Fruit fly (Drosophila melanogaster) S2 (cell line): ENCODE measurements around the gene CG14132.

Experiments used
- CG8478 ChIP-seq: fragments of >200 bp; optimal IDR thresholded peaks from 2 replicates; lab custom pipeline; 2018
- CTCF ChIP-seq, 2 experiments: fragments of >200 bp; optimal IDR thresholded peaks; 2 replicates each; lab custom pipeline; 2018

The CG14132 gene

DNA sequence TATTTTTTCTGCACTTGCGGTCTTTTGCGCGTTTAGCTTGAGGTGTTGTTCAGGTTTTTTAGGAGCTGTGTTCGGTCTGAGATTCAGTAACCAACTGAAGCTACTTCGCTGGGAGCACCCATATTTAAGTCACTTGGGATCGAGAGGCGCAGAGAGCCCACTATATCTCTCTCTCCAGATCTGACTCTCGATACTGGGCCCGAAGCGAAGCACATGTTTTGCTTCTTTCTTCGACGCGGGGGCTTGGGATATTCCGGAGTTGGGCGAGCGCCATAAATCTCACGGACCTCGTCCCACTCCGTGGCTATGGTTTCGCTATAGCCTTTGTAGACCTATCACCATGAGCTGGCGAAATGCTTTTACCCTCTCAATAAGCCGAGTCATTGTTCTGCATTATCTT is at the start of gene CG14132:
Gene CG14132 (minus strand): TSS at position 99 of the 400 bp plus-strand sequence.
- TF ChIP-seq CG8478 (no peak), CTCF (optimal IDR thresholded peaks at IDR 0.05; lab: Kevin White, UChicago) (no peak)

DNA sequence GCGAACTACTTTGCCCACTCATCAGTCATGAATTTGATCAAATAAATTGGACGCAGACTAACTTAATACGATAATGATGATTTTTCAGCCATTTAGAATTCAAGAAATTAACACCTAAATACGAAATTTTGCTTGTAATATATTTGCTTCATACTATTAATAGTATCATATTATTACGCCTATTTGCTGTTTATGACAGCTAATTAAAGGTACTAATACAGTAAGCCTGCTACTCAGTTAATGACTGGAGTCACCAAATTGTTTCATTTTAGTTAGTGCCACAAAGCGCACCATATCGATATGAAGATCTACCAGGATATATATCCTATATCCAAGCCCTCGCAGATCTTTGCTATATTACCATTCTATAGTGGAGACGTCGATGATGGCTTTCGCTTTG is 35.9 kb upstream of the CG14132 start, which contains the start of gene Gr68a:
Gene Gr68a (plus strand): TSS at position 301 of the 400 bp plus-strand sequence.
- TF ChIP-seq CTCF (optimal IDR thresholded peaks at IDR 0.05; lab: Kevin White, UChicago) (no peak), CG8478 (no peak)

DNA sequence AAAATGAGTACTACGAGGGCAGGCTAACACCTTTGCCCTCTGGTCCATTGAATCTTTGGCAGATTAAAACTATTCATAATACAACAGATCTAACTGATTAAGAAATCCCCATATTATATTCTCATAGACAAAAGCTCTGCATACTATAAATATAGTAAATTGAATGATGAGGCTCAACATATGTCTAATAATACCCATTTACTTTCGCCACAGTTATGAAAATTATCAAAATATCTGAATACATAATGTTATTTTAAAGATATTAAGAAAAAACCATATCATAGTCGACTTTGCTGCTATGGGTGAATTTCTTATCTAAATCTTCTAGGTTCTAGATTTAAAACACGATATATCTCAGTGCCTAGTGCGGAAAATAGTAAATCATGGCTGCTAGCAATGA is 16.8 kb upstream of the CG14132 start, which contains the start of gene CG32087:
Gene CG32087 (plus strand): TSS at position 301 of the 400 bp plus-strand sequence.
- TF ChIP-seq CG8478 (no peak), CTCF (optimal IDR thresholded peaks at IDR 0.05; lab: Kevin White, UChicago) (no peak)

DNA sequence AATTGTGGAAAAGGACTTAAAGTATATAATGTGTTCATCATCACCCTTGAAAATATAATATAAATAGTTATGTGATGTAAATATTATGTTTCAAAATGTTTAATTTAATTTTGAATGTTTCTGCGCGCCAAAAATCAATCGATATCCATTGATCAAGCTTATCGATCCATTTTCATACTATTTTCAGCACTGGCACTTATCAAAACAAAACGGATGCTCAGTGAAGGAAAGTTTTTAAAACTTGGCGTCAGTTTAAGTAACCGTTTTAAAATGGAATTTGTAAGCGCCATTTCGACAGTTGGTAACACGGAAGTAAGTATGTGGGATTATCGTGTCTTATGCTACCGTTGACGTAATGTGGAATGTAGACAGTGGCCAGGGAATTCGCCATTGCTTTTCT is 13.1 kb upstream of the CG14132 start, which contains the start of gene sunn:
Gene sunn (plus strand): TSS at position 202 of the 400 bp plus-strand sequence.
- no peak for TF ChIP-seq CTCF (optimal IDR thresholded peaks at IDR 0.05; lab: Kevin White, UChicago)
- TF ChIP-seq CG8478, result no peak

DNA sequence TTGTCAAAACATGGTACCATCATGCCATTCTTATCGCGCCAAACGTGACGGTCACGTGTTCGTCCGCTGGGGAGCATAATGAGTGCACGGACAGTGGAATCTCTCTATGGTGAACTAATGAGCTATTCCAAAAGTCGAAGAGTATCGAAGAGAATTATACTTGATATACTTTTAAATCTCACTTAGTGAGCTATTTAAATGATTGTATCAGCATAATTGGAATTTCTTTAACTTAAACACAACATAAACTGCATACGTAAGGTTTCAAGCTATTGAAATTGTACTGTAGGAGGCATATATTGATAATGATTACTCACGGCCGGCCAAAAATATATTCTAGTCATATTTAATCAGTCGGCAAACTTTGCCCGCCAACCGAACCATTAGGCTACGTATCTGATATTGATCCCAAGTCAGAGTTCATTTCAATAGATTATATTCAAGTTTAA is 6.4 kb upstream of the CG14132 start:
- no peak for TF ChIP-seq CTCF (optimal IDR thresholded peaks at IDR 0.05; lab: Kevin White, UChicago)
- TF ChIP-seq CG8478, result no peak

DNA sequence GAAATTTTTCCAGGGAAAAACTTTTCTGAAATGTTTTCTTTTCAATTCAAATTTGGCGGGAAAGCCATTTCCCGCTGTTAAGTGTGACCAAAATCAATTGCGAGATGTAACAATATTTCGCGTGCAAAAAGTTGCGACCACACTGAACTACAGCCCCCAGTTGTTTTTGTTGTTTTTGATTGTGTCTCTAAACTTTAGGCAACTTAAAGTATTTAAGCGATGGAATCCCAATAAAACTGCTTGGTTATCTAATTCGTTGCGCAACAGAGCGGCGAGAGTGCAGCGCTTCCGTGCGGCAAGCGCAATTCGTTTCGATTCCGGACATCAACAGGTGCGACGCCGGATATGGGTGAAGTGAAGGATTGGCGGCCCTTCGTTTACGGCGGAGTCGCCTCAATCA is 5.7 kb upstream of the CG14132 start, which contains the start of gene Bmcp:
Gene Bmcp (plus strand): TSS at position 155 of the 400 bp plus-strand sequence.
- TF ChIP-seq CG8478 (no peak), CTCF (optimal IDR thresholded peaks at IDR 0.05; lab: Kevin White, UChicago) (no peak)

DNA sequence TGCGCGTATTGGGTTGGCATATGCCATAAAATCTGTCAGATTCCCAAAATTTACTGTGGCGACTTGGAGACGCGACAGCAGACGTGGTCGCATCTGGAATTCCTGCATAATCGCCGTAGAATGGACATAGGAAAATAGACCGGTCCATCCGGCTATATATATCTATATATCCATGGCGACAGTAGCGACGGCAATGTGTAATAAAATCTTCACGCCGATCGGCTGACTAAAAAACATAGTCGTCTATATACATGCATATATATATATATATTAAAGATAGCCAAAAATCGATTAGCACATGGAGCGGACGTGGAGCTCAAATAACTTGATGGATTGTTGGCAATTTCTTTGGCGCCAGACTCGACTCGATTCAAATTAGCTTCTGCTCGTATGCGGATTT is 2.9 kb upstream of the CG14132 start:
- no peak for TF ChIP-seq CTCF (optimal IDR thresholded peaks at IDR 0.05; lab: Kevin White, UChicago)
- TF ChIP-seq CG8478, result no peak

DNA sequence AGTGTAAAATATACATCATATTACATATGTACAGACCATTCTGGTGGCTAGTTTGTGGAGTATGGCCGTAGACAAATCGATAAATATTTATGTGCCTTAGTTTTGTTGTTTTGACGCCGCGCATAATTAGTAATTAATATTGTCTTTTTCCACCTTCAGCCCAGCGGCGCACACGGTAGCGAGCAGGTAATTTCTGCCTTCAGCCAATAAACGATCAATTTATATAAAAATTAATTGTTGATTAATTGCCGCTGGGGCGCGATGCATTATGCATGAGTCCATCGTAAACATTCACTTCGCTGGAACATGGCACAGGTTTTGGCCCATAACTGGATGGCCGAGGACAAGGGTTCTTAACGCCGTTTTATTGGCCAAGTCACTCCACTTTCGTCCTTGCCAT is 2.2 kb upstream of the CG14132 start:
- no peak for TF ChIP-seq CTCF (optimal IDR thresholded peaks at IDR 0.05; lab: Kevin White, UChicago)
- no peak for TF ChIP-seq CG8478

DNA sequence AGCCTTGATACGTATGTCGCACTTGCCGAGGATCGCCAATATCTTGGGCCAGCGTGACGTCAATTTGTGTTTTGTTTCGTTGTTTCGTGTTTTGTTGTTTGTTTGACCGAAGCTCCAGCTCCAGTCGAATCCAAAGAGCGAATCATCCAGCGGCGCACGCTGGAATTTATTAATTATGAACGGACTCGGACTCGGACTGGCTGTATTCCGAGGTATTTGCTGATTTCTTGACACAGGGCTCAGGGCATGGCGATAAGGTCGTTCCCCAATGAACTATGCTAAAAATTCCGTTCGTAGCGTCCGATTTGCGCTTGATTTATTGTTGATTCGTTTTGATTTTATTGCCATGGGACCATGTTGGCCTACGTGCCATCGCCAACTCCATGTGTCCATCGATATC is 1.8 kb upstream of the CG14132 start:
- no peak for TF ChIP-seq CTCF (optimal IDR thresholded peaks at IDR 0.05; lab: Kevin White, UChicago)
- TF ChIP-seq CG8478, result no peak

DNA sequence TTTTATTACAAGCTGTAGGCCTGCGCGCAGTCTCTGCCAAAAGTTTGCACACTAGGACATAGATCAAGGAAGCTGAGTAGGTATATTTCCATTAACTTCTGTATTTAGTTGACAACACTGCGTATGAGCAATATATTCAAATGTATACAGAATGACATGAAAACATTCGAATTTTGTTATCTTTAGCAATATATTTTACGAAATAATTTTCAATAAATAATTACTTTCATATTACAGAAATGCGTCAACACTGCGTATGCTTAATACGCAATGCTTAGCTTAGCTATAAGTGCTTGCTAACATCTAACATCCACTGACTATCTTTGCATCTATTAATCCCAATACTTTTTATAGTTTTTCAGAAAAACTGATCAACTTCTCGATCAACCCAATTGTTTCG is 1.3 kb upstream of the CG14132 start:
- TF ChIP-seq CTCF (optimal IDR thresholded peaks at IDR 0.05; lab: Kevin White, UChicago), result no peak
- no peak for TF ChIP-seq CG8478

DNA sequence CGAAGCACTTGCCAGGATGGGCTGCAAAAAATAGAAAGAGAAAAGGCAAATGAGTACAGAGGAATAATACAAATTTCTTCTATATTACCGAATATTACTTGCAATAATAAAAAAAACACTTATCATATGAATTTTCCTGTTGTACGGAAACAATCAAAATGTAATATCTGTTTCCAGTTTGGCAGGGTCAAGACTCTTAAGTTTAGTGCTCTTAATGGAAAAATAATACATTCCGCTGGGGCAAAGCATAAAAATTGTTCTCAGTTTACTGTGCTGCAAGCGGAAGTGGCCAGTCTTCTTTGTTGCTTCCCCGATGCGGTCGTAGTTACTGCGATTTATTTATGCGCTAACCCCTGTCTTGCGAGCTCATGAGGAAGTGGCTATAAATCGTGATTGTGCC is 2.2 kb downstream of the CG14132 start:
- TF ChIP-seq CG8478, result no peak
- TF ChIP-seq CTCF (optimal IDR thresholded peaks at IDR 0.05; lab: Kevin White, UChicago), result no peak

DNA sequence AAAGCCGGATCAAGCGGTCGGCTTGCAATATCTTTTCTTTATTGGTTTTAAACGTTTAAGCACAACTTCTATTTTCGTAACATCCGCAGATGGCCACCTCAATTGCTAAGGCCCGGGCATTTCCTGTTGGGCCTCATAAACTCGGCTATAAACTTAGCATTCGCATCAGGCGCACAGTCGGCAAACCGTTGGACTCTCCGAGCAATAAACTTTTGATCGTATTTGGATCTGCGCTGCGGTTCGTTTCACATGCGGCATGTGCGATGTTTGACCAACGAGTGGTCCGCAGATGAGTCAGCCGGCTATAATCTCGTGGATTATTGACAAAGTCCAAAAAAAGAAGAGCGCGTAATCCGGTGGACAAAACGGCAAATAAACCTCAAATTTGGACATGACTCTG is 3.3 kb downstream of the CG14132 start:
- TF ChIP-seq CTCF (optimal IDR thresholded peaks at IDR 0.05; lab: Kevin White, UChicago) (no peak), CG8478 (no peak)

DNA sequence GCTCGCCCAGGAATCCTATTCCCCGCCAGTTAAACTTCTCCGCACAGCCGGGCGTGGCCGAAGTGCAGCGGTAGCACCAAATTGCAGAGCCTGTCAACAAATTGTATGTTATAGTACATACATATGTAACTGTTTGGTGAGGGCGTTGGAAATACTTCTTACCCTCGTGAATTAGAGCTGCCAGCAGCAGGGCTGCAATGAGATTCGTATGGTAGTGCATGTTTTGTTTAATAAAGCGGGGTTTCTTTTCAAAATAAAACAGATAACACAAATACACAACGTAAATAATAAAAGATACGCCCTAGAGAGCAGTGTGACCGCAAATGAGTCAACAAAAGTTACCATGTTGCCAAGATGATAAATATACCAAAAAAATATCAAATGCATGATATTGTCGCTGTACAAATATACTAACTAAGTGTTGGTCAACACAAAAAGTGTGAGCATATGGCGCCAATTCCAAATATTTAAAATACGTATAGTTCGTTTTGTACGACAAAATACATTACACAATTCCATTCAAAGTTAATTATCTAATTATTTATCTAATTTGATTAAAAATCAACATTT is 3.9 kb downstream of the CG14132 start, which contains the start of gene crim:
Gene crim (minus strand): TSS at position 328 of the 570 bp plus-strand sequence.
- TF ChIP-seq CTCF (optimal IDR thresholded peaks at IDR 0.05; lab: Kevin White, UChicago), result peak in 1 of 2 experiments; percentile 9
- no peak for TF ChIP-seq CG8478

DNA sequence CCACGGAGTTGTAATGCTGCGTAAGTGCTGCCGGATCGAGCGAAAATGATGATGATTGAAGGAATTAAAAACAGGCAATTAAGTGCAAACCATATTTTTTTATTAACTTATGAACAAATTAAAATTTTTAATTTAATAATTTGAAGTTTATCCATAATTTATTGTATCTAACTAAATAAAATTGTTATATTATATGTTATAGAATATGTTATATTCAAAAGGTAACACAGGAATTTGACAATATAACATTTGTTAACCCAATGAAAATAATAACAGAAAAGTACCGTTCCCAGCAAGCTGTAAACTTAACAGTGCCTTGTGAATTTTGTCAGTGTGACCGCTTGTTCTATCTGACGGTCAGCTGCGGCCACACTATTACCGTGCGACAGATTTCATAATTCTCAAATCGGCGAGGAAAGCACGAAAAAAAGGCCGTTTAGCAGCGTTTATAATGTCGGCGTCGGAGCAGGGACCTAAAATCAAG is 6.4 kb downstream of the CG14132 start, which contains the start of the genes Ccdc56 and mtTFB1:
Gene Ccdc56 (plus strand): TSS at position 347 of the 484 bp plus-strand sequence.
Gene mtTFB1 (plus strand): TSS at position 347 of the 484 bp plus-strand sequence.
- TF ChIP-seq CG8478 (no peak), CTCF (optimal IDR thresholded peaks at IDR 0.05; lab: Kevin White, UChicago) (no peak)

DNA sequence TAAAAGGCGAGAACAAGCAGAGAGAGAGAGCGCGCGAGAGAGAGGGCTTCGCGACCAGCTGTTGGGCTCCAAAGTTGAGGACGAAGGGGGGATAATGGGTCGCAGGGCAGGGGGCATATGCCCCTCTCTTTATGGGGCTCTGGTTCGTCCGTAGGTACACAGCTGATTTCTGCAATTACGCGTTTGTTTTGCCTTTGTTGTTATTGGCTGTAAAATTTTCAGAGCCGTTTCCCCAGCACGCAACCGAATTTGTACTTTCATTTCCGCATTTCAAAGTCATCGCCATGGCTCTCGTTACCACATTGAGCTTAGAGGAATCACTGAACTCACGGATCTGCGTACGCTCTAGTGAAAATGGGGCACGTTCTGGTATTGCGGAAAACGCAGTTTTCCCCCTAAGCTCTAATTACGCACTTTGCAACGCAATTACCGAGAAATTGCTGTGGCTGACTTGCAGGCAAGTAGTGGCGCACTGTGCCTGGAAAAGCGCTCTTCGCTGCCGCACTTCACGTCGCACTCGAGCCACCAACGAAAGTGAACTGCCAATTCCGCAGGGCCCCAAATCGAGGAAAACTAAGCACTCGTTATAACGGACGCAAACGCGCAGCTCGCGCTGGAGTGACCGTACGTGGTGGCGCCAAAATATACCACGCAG is 7.0 kb downstream of the CG14132 start, which contains the start of gene CG11658:
Gene CG11658 (minus strand): TSS at position 576 of the 655 bp plus-strand sequence.
- TF ChIP-seq CG8478 (no peak), CTCF (optimal IDR thresholded peaks at IDR 0.05; lab: Kevin White, UChicago) (no peak)
